Fruit fly (Drosophila melanogaster): Measurements from ENCODE around the gene Bruce.
"Not testable (repeated sequence)": the region's sequence is repeated elsewhere in the genome, so short reads cannot be mapped to it uniquely, and the experiment has no call there.

Gene Bruce

dm6 chr3R:10353932-10354703 lies 23.0 kb upstream of the Bruce start:
- TF ChIP-seq Myc (optimal IDR thresholded peaks at IDR 0.05) (no peak), insv (optimal IDR thresholded peaks at IDR 0.05) (no peak), Sin3A (optimal IDR thresholded peaks at IDR 0.05) (no peak), ttk (optimal IDR thresholded peaks at IDR 0.05) (no peak), h (optimal IDR thresholded peaks at IDR 0.05) (no peak), psq (optimal IDR thresholded peaks at IDR 0.05) (no peak)

dm6 chr3R:10352844-10353243 lies 21.7 kb upstream of the Bruce start:
- TF ChIP-seq ttk (optimal IDR thresholded peaks at IDR 0.05) (no peak), psq (optimal IDR thresholded peaks at IDR 0.05) (no peak), Sin3A (optimal IDR thresholded peaks at IDR 0.05) (no peak), h (optimal IDR thresholded peaks at IDR 0.05) (no peak), Myc (optimal IDR thresholded peaks at IDR 0.05) (no peak), insv (optimal IDR thresholded peaks at IDR 0.05) (no peak)

- TF ChIP-seq psq (optimal IDR thresholded peaks at IDR 0.05) = no peak
Measured at dm6 chr3R:10351960-10352458, 20.9 kb upstream of the Bruce start.

dm6 chr3R:10350741-10351629 lies 19.8 kb upstream of the Bruce start:
- TF ChIP-seq psq (optimal IDR thresholded peaks at IDR 0.05) (no peak), insv (optimal IDR thresholded peaks at IDR 0.05) (no peak), Sin3A (optimal IDR thresholded peaks at IDR 0.05) (no peak), ttk (optimal IDR thresholded peaks at IDR 0.05) (no peak), Myc (optimal IDR thresholded peaks at IDR 0.05) (no peak), h (optimal IDR thresholded peaks at IDR 0.05) (no peak)

dm6 chr3R:10349987-10350386 lies 18.8 kb upstream of the Bruce start, which contains the start of gene jumu:
Gene jumu (plus strand): TSS chr3R:10350182.
- TF ChIP-seq psq (optimal IDR thresholded peaks at IDR 0.05) (no peak), Myc (optimal IDR thresholded peaks at IDR 0.05) (no peak), ttk (optimal IDR thresholded peaks at IDR 0.05) (no peak), h (optimal IDR thresholded peaks at IDR 0.05) (no peak), Sin3A (optimal IDR thresholded peaks at IDR 0.05) (no peak), insv (optimal IDR thresholded peaks at IDR 0.05) (no peak)

dm6 chr3R:10348461-10348860 lies 17.3 kb upstream of the Bruce start, which contains the start of gene CG31406:
Gene CG31406 (plus strand): TSS chr3R:10348761.
- TF ChIP-seq ttk, Myc, psq (optimal IDR thresholded peaks at IDR 0.05): not testable (repeated sequence)

dm6 chr3R:10340649-10341048 lies 9.5 kb upstream of the Bruce start, which contains the start of gene CG18545:
Gene CG18545 (plus strand): TSS chr3R:10340949.
- TF ChIP-seq Sin3A, ttk, psq (optimal IDR thresholded peaks at IDR 0.05): not testable (repeated sequence)

- TF ChIP-seq psq, Sin3A, insv (optimal IDR thresholded peaks at IDR 0.05): not testable (repeated sequence)
Measured at dm6 chr3R:10338042-10338441, 6.9 kb upstream of the Bruce start, which contains the start of gene CG12592. Gene CG12592 (plus strand): TSS chr3R:10338342.

dm6 chr3R:10332823-10333263 lies 1.7 kb upstream of the Bruce start, which contains the start of gene sle:
Gene sle (plus strand): TSS chr3R:10333115.
- no peak for TF ChIP-seq psq (optimal IDR thresholded peaks at IDR 0.05)
- no peak for TF ChIP-seq h (optimal IDR thresholded peaks at IDR 0.05)
- TF ChIP-seq Myc (optimal IDR thresholded peaks at IDR 0.05) = no peak
- TF ChIP-seq ttk (optimal IDR thresholded peaks at IDR 0.05) = no peak
- no peak for TF ChIP-seq insv (optimal IDR thresholded peaks at IDR 0.05)
- TF ChIP-seq Sin3A (optimal IDR thresholded peaks at IDR 0.05) = no peak

- TF ChIP-seq insv (optimal IDR thresholded peaks at IDR 0.05) = no peak
- no peak for TF ChIP-seq psq (optimal IDR thresholded peaks at IDR 0.05)
- TF ChIP-seq Myc (optimal IDR thresholded peaks at IDR 0.05) = no peak
- no peak for TF ChIP-seq Sin3A (optimal IDR thresholded peaks at IDR 0.05)
- TF ChIP-seq h (optimal IDR thresholded peaks at IDR 0.05) = no peak
- no peak for TF ChIP-seq ttk (optimal IDR thresholded peaks at IDR 0.05)
Measured at dm6 chr3R:10311745-10312088, 19.4 kb downstream of the Bruce start.

- TF ChIP-seq psq (optimal IDR thresholded peaks at IDR 0.05) (no peak), h (optimal IDR thresholded peaks at IDR 0.05) (no peak), Myc (optimal IDR thresholded peaks at IDR 0.05) (no peak), ttk (optimal IDR thresholded peaks at IDR 0.05) (no peak), insv (optimal IDR thresholded peaks at IDR 0.05) (no peak), Sin3A (optimal IDR thresholded peaks at IDR 0.05) (no peak)
Measured at dm6 chr3R:10311076-10311744, 19.9 kb downstream of the Bruce start, which contains the start of gene CG6293. Gene CG6293 (minus strand): TSS chr3R:10311613.

- TF ChIP-seq h (optimal IDR thresholded peaks at IDR 0.05) (no peak), Myc (optimal IDR thresholded peaks at IDR 0.05) (no peak), psq (optimal IDR thresholded peaks at IDR 0.05) (no peak), ttk (optimal IDR thresholded peaks at IDR 0.05) (no peak), Sin3A (optimal IDR thresholded peaks at IDR 0.05) (no peak), insv (optimal IDR thresholded peaks at IDR 0.05) (no peak)
Measured at dm6 chr3R:10284169-10284568, 47.0 kb downstream of the Bruce start.

Measured in Kc167 (cell line).